Worm (Caenorhabditis elegans): ENCODE measurements around the gene E04F6.8.

ce11 chrII:7186117-7186516, 25.1 kb downstream of the E04F6.8 start:
- no peak for TF ChIP-seq nhr-11 (tag; optimal IDR thresholded peaks at IDR 0.05)
- no peak for TF ChIP-seq unc-98 (GFP tag; IDR thresholded peaks at IDR 0.05)
- TF ChIP-seq snpc-4 (tag; optimal IDR thresholded peaks at IDR 0.05): no peak
- no peak for TF ChIP-seq pqm-1 (tag; optimal IDR thresholded peaks at IDR 0.05)
- no peak for TF ChIP-seq mef-2 (tag; optimal IDR thresholded peaks at IDR 0.05)
- TF ChIP-seq tbx-2 (tag; optimal IDR thresholded peaks at IDR 0.05): no peak
- TF ChIP-seq unc-62 (GFP tag; optimal IDR thresholded peaks at IDR 0.05): no peak
- TF ChIP-seq zip-4 (GFP tag; optimal IDR thresholded peaks at IDR 0.05): no peak
- TF ChIP-seq nhr-237 (tag; optimal IDR thresholded peaks at IDR 0.05): no peak
- no peak for TF ChIP-seq C34B4.2 (tag; optimal IDR thresholded peaks at IDR 0.05)
- no peak for TF ChIP-seq nhr-12 (tag; optimal IDR thresholded peaks at IDR 0.05)
- no peak for TF ChIP-seq ceh-88 (GFP tag; IDR thresholded peaks at IDR 0.05)
- TF ChIP-seq sup-37 (GFP tag; optimal IDR thresholded peaks at IDR 0.05): no peak
- TF ChIP-seq ztf-4 (tag; optimal IDR thresholded peaks at IDR 0.05): no peak
